Fruit fly (Drosophila melanogaster): ENCODE data around the gene CG33635.

Gene CG33635

DNA sequence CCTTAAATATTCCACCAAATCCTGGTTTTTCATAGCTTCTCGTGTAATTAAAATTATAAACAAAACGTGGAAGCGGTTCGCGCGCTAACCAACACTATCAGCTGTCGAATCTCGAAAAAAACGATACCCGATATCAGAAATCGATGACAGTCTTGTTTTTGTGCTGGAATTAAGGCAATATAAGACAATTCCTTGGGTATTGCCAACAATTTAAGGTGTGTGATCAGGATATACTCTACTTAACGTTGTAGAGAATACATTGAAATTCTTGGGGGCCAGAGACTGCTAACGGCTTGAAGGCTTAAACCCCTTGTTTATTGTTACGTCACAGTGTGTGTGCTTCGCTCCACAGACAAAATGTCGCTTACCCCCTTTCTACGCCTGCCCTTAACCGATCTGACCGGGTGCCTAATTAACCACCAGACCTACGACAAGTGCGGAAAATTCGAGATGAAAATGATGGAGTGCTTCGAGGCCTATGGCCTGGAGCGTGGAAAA is 3.2 kb downstream of the CG33635 start, which contains the start of gene Pus10 (continued):
- TF ChIP-seq Rx (GFP tag; IDR thresholded peaks at IDR 0.05) (no peak), Sin3A (optimal IDR thresholded peaks at IDR 0.05) (peak; percentile 20), CG10543 (GFP tag; optimal IDR thresholded peaks at IDR 0.05) (peak; percentile 9), CG12744 (GFP tag; optimal IDR thresholded peaks at IDR 0.05) (no peak), sug (tag; optimal IDR thresholded peaks at IDR 0.05) (peak; percentile 16), Gsc (GFP tag; IDR thresholded peaks at IDR 0.05) (no peak), ap (GFP tag; IDR thresholded peaks at IDR 0.05) (no peak), CG9817 (tag; optimal IDR thresholded peaks at IDR 0.05) (no peak), gt (GFP tag; IDR thresholded peaks at IDR 0.05) (no peak), Mrtf (GFP tag; IDR thresholded peaks at IDR 0.05) (no peak), Ptx1 (GFP tag; IDR thresholded peaks at IDR 0.05) (no peak), Vsx1 (GFP tag; optimal IDR thresholded peaks at IDR 0.05) (peak; percentile 50), Opbp (GFP tag; IDR thresholded peaks at IDR 0.05; ENCODE audit: partially characterized antibody) (no peak)

DNA sequence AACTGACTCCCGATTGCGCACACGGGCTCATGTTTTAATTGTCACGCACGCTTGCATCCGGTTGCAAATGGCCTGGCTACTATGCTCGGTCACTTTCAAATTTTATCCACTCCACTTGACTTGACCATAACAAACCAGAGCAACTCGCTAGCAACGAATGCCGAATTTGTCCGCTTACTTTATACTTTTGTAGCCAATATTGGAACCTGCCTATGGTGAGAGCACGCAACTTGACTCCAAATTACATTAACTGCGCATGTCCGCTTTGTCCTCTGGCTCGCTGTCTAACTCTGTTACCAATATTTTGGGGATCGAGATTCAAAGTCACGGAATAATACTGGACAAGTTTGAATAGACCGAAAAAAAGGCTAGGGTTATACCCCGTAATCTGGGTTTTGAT is 5.3 kb downstream of the CG33635 start, which contains the start of gene CG42399:
Gene CG42399 (minus strand): TSS at position 159 of the 400 bp plus-strand sequence.
- no peak for TF ChIP-seq CG5245 (GFP tag; optimal IDR thresholded peaks at IDR 0.05)
- peak; percentile 58 for TF ChIP-seq CG15514 (GFP tag; optimal IDR thresholded peaks at IDR 0.05)
- TF ChIP-seq CG3995 (GFP tag; optimal IDR thresholded peaks at IDR 0.05): peak; percentile 36
- TF ChIP-seq kni (GFP tag; optimal IDR thresholded peaks at IDR 0.05): peak; percentile 25
- TF ChIP-seq CG14667 (GFP tag; IDR thresholded peaks at IDR 0.05): no peak
- peak; percentile 23 for TF ChIP-seq CG13894 (tag; optimal IDR thresholded peaks at IDR 0.05)
- no peak for TF ChIP-seq CG12219 (GFP tag; optimal IDR thresholded peaks at IDR 0.05)
- peak; percentile 86 for TF ChIP-seq ewg (GFP tag; optimal IDR thresholded peaks at IDR 0.05)

DNA sequence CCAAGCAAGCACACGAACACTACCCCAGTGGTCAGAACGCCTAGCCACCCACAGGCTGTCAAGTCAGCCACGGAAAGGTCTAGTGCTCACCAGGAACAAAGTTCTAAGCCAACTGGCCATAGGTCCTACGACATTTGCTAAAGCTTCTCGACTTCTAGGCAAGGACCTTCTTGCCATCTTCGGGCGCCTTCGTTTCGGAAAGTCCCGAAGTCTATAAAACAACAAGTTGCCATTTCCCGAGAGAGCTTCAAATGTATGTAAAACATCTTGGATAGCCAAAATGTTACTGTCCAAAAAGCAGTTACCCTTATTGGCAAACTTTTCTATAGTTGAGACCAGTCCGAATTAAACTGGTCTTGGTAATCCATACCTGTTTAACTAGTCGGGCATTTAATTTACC is 12.0 kb downstream of the CG33635 start:
- TF ChIP-seq CG13296 (GFP tag; optimal IDR thresholded peaks at IDR 0.05): no peak
- no peak for TF ChIP-seq Bgb (GFP tag; IDR thresholded peaks at IDR 0.05; ENCODE audit: partially characterized antibody)
- TF ChIP-seq ken (GFP tag; IDR thresholded peaks at IDR 0.05): no peak
- TF ChIP-seq bcd (GFP tag; optimal IDR thresholded peaks at IDR 0.05): no peak
- no peak for TF ChIP-seq CG13123 (GFP tag; optimal IDR thresholded peaks at IDR 0.05)
- TF ChIP-seq CG30020 (tag; optimal IDR thresholded peaks at IDR 0.05): no peak
- no peak for TF ChIP-seq hb (GFP tag; IDR thresholded peaks at IDR 0.05; ENCODE audit: partially characterized antibody)
- peak; percentile 41 for TF ChIP-seq scrt (GFP tag; optimal IDR thresholded peaks at IDR 0.05)
- peak; percentile 74 for TF ChIP-seq Deaf1 (tag; optimal IDR thresholded peaks at IDR 0.05)
- peak; percentile 91 for TF ChIP-seq CG13894 (tag; optimal IDR thresholded peaks at IDR 0.05)

DNA sequence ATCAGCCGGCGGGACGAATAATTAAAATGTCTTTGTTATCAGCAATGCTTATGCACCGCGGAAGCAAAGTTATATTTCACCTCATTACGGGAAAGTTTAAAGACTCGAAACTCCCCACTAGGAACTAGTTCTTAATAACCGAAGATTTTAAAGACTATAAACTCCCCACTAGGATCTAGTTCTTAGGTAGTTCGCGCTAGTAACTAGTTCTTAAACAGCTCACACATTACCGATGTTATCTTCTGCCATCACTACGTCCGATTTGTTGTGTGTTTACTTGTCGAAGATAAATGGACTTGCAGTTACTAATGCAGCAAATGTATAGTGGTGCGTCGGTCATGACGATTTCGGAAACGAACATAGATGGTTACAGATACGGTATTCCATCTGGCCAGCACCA is 15.4 kb downstream of the CG33635 start, which contains the start of the genes CG31974 and CG11454:
Gene CG31974 (minus strand): TSS at position 4 of the 400 bp plus-strand sequence.
Gene CG11454 (plus strand): TSS at position 236 of the 400 bp plus-strand sequence.
- TF ChIP-seq lov (optimal IDR thresholded peaks at IDR 0.05) (no peak), lov (GFP tag; IDR thresholded peaks at IDR 0.05) (no peak), vvl (GFP tag; IDR thresholded peaks at IDR 0.05) (peak; percentile 15; the same call in 1 of the 2 replicates), Nf-YC (tag; optimal IDR thresholded peaks at IDR 0.05) (peak; percentile 9), MESR4 (GFP tag; optimal IDR thresholded peaks at IDR 0.05) (peak; percentile 84), pum (GFP tag; optimal IDR thresholded peaks at IDR 0.05) (peak; percentile 0), row (GFP tag; IDR thresholded peaks at IDR 0.05) (peak; percentile 45; the same call in 1 of the 3 replicates), CG16815 (GFP tag; optimal IDR thresholded peaks at IDR 0.05) (no peak), Poxn (GFP tag; IDR thresholded peaks at IDR 0.05) (no peak), Sry-δ (GFP tag; optimal IDR thresholded peaks at IDR 0.05) (peak; percentile 90), CG14710 (tag; optimal IDR thresholded peaks at IDR 0.05) (peak; percentile 23), grau (tag; optimal IDR thresholded peaks at IDR 0.05) (peak; percentile 21), Fer1 (GFP tag; optimal IDR thresholded peaks at IDR 0.05) (peak; percentile 40), caup (GFP tag; optimal IDR thresholded peaks at IDR 0.05; ENCODE audit: severe bottlenecking) (no peak), her (GFP tag; optimal IDR thresholded peaks at IDR 0.05) (peak; percentile 69), CG15514 (GFP tag; optimal IDR thresholded peaks at IDR 0.05) (peak; percentile 100), unc-4 (GFP tag; IDR thresholded peaks at IDR 0.05; ENCODE audit: partially characterized antibody) (peak; percentile 95), CG7745 (tag; optimal IDR thresholded peaks at IDR 0.05) (no peak), CG13894 (tag; optimal IDR thresholded peaks at IDR 0.05) (peak; percentile 15)
